Worm (Caenorhabditis elegans): ENCODE measurements around the gene F59E11.5.

DNA sequence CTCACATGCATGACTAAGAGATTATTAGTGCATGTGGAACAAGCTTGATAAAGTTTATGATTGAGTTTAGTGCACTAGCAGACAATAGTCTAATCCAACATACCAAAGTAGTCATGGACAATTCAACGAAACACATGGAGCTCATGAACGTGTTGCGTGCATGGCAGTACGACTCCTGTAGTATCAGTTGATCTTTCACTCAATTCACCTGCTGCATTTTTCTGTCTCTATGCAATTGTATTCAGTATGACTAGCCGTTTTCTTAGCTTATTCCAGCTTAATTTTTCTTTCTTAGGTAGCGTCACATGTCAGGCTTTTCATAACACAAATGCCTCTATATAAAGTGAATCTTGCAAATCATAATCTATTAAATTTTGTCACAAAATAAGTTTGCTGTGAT is 8.4 kb downstream of the F59E11.5 start, which contains the start of gene srx-1:
- no peak for TF ChIP-seq ama-1 (optimal IDR thresholded peaks at IDR 0.05)
- TF ChIP-seq hnd-1 (tag; optimal IDR thresholded peaks at IDR 0.05) = no peak
- no peak for TF ChIP-seq pes-1 (GFP tag; IDR thresholded peaks at IDR 0.05)
- TF ChIP-seq tra-4 (tag; optimal IDR thresholded peaks at IDR 0.05) = no peak
- no peak for TF ChIP-seq tbx-37 (GFP tag; conservative IDR thresholded peaks at IDR 0.05)
- no peak for TF ChIP-seq ets-7 (tag; optimal IDR thresholded peaks at IDR 0.05)
